Fruit fly (Drosophila melanogaster): ENCODE results near the gene CG17637.

DNA sequence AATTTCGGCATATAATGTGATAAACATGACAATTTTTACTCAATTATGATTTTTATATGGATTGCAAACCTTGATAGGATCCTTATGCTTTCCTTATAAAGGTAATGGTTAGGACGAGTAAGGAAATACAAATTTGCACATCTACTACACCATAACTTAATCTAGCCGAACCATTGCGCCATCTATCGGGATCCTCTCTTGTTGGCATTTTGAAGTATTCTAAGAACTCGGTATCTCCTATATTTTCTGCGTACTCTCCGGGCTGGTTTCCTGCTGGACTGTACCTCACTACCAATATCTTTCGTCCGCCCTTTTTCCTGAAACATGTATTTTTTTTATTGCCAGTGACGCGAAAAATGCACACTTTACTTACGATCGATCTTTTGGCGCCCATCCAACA lies 39.3 kb upstream of the CG17637 start, which contains the start of gene atk:
- TF ChIP-seq CTCF (optimal IDR thresholded peaks at IDR 0.05): peak; percentile 59 to 60
- TF ChIP-seq CG8478 (optimal IDR thresholded peaks at IDR 0.05): no peak
